Worm (Caenorhabditis elegans) whole organism, mixed stage, embryonic: Measurements from ENCODE around the gene F15B10.3.

ENCODE experiments used
- ceh-39 ChIP-seq: fragments of 150-350 bp; optimal IDR thresholded peaks from 2 replicates; lab custom pipeline; 2014; ENCODE audit warnings: missing biosample characterization, missing genetic modification characterization
- elt-1 ChIP-seq: sonication (generic microtip); optimal IDR thresholded peaks from 2 replicates; lab custom pipeline; 2017; ENCODE audit warnings: missing genetic modification characterization, mild to moderate bottlenecking, missing compliant biosample characterization, antibody characterized with exemption, moderate library complexity, borderline replicate concordance; ENCODE audit not compliant: insufficient read depth
- mab-5 ChIP-seq: fragments of 150-350 bp; optimal IDR thresholded peaks from 2 replicates; lab custom pipeline; 2014; ENCODE audit warnings: missing biosample characterization, missing genetic modification characterization
- mls-2 ChIP-seq: sonication (generic microtip); optimal IDR thresholded peaks from 2 replicates; lab custom pipeline; 2016; ENCODE audit warnings: mild to moderate bottlenecking, missing genetic modification characterization, moderate library complexity, missing compliant biosample characterization
- nhr-12 ChIP-seq: fragments of 150-350 bp; optimal IDR thresholded peaks from 2 replicates; lab custom pipeline; 2014; ENCODE audit warnings: missing biosample characterization, missing genetic modification characterization
- nhr-28 ChIP-seq: fragments of 150-350 bp; optimal IDR thresholded peaks from 2 replicates; lab custom pipeline; 2014; ENCODE audit warnings: missing biosample characterization, missing genetic modification characterization
- sem-2 ChIP-seq: fragments of 200-800 bp; sonication (Bioruptor generic); optimal IDR thresholded peaks from 2 replicates; lab custom pipeline; 2018; ENCODE audit warnings: mild to moderate bottlenecking, missing genetic modification characterization, missing compliant biosample characterization
- snpc-4 ChIP-seq: fragments of 150-350 bp; optimal IDR thresholded peaks from 2 replicates; lab custom pipeline; 2014; ENCODE audit warnings: missing biosample characterization, missing genetic modification characterization
- sptf-1 ChIP-seq: sonication (generic microtip); optimal IDR thresholded peaks from 2 replicates; lab custom pipeline; 2017; ENCODE audit warnings: mild to moderate bottlenecking, missing genetic modification characterization, moderate library complexity, missing compliant biosample characterization
- unc-120 ChIP-seq: sonication (generic microtip); optimal IDR thresholded peaks from 2 replicates; lab custom pipeline; 2017; ENCODE audit warnings: missing genetic modification characterization, missing compliant biosample characterization; ENCODE audit not compliant: poor library complexity, severe bottlenecking
- unc-62 ChIP-seq: fragments of 150-350 bp; optimal IDR thresholded peaks from 2 replicates; lab custom pipeline; 2014; ENCODE audit warnings: missing biosample characterization, missing genetic modification reagents, missing genetic modification characterization
- ztf-11 ChIP-seq: fragments of 150-350 bp; optimal IDR thresholded peaks from 2 replicates; lab custom pipeline; 2014; ENCODE audit warnings: missing biosample characterization, missing genetic modification characterization

ce11 chrIV:6554865-6555264 is 47.6 kb upstream of the F15B10.3 start:
- TF ChIP-seq elt-1 (no peak), nhr-12 (tag; lab: Kevin White, UChicago) (no peak), ceh-39 (tag; lab: Kevin White, UChicago) (no peak), mab-5 (no peak), unc-120 (tag; lab: Kevin White, UChicago) (no peak), unc-62 (GFP tag; lab: Kevin White, UChicago) (no peak), ztf-11 (tag; lab: Kevin White, UChicago) (no peak), nhr-28 (tag; lab: Kevin White, UChicago) (no peak), snpc-4 (tag; lab: Kevin White, UChicago) (no peak), sptf-1 (tag; lab: Kevin White, UChicago) (no peak), sem-2 (GFP tag; lab: Kevin White, UChicago) (no peak), mls-2 (tag; lab: Kevin White, UChicago) (no peak)
